Worm (Caenorhabditis elegans): ENCODE results near the gene acer-1.

- TF ChIP-seq nhr-25 (tag; optimal IDR thresholded peaks at IDR 0.05) (no peak), unc-62 (GFP tag; optimal IDR thresholded peaks at IDR 0.05) (no peak), egl-5 (tag; optimal IDR thresholded peaks at IDR 0.05) (no peak), egl-27 (tag; optimal IDR thresholded peaks at IDR 0.05) (no peak)
Observed at ce11 chrII:6870803-6871202, 19.4 kb downstream of the acer-1 start, which contains the start of gene clhm-1.

Measured in whole organism, L3 larva.